Fruit fly (Drosophila melanogaster): Measurements from ENCODE around the gene CG43095.

CG43095 gene

dm6 chr3R:22726771-22727455, 44.7 kb downstream of the CG43095 start, which contains the start of gene CG45049:
TSS of gene CG45049 (plus strand) at chr3R:22726967.
- no peak for TF ChIP-seq pan (optimal IDR thresholded peaks at IDR 0.05)
- TF ChIP-seq EcR (GFP tag; optimal IDR thresholded peaks at IDR 0.05) = no peak
- no peak for TF ChIP-seq usp (GFP tag; optimal IDR thresholded peaks at IDR 0.05)
- no peak for TF ChIP-seq Dll (optimal IDR thresholded peaks at IDR 0.05)
- no peak for TF ChIP-seq CG8478 (optimal IDR thresholded peaks at IDR 0.05)
- no peak for TF ChIP-seq psq (optimal IDR thresholded peaks at IDR 0.05)

DNA sequence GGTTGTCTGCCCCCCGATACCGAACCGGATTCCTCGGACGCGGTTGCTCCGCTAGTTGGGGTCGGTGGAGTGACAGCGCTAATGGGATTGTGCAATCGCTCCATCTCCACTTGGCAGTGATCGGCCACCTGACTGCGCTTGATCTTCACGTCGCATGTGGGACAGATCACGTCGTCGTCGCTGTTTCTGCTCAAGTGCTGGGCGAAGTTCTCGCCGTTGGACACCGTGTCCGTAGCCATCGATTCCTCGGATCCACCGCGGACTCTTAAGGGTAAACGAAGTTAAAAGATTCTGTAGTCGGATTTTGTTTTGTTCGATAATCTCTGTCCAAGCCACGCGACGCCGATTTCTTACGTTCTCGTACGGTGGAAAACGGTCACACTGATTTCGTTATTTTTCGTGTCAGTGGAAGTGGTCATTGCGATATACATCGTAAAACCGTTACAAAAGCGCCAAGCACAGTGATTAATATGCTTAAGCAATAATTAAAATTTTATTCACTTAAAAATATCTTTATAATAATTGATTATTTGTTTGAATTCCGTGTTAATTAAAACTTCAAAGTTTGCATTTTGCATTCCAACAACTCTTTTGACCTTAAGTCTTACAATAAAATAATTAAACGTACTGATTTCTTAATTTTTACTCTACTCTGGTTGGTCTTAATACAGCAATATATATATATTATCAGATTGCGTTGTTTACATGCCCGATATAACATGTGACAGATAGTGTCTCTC, 45.4 kb downstream of the CG43095 start, which contains the start of gene RNF220:
Gene RNF220 (minus strand): TSS at position 384 of the 740 bp plus-strand sequence.
- TF ChIP-seq Dll (optimal IDR thresholded peaks at IDR 0.05) = no peak
- TF ChIP-seq psq (optimal IDR thresholded peaks at IDR 0.05) = no peak
- TF ChIP-seq CG8478 (optimal IDR thresholded peaks at IDR 0.05) = no peak
- no peak for TF ChIP-seq pan (optimal IDR thresholded peaks at IDR 0.05)

DNA sequence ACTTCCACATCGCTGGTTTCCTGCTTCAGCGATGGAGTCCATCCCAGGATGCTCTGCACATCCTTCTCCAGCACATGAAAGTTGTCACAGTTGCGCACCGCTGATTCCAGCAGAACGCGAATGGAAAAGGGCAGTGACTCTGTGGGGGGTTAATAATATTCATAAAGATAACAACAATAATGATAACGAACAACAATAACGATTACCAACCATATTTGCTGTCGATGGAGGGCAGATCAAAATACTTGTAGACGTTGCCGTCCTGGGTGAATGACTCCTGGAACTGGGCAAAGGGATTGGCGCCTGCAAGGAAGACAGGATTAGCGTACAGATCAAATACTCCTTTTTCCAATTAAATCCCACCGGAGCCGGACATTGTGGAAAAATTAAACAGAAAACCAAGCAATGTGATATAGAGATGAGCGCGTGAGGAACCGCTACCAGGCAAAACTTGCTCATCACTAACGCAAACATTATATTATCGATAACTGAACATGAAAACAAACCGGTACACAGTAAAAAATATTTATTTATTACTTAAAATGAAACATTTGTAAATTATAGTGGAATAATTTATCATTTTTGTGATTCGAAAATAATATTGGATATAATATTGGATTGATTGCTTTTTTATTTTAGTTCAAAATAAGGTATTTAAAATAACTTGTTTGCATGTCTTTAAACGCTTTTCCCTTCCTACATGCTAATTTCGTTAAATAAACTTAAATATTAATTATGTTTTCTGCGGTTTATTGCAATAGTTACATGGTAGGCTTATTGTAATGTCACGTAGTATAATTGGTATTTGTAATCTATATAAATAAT, 47.2 kb downstream of the CG43095 start, which contains the start of gene Irp-1A:
Gene Irp-1A (minus strand): TSS at position 439 of the 825 bp plus-strand sequence.
- TF ChIP-seq EcR (GFP tag; optimal IDR thresholded peaks at IDR 0.05) (no peak), psq (optimal IDR thresholded peaks at IDR 0.05) (no peak), CG8478 (optimal IDR thresholded peaks at IDR 0.05) (no peak)
